Worm (Caenorhabditis elegans): ENCODE data around the gene T19C3.4.

The T19C3.4 gene

DNA sequence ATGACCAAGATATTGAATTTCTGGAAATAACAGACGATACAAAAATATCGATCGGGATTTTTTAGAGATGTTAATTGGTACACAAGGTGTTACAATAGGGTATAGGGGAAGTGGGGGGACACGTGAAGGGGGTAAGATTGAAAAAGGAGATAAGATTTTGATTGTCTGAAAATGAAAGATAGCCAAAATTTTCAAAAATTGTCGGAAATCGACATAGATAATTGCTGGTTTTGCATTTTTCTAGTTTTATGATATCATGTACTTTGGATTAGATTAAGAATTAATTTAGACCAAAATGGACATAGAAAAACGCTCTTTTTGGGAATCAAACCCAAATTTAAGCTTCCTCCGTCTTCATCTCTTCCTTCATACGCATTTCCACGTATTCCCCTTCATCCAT lies 7.8 kb upstream of the T19C3.4 start, which contains the start of gene T19C3.5:
Gene T19C3.5, minus strand, starts transcription at position 101 of the 400 bp plus-strand sequence.
- TF ChIP-seq ref-1 (GFP tag; conservative IDR thresholded peaks at IDR 0.05): no peak
- TF ChIP-seq cog-1 (tag; optimal IDR thresholded peaks at IDR 0.05): no peak
- TF ChIP-seq T22C8.4 (GFP tag; IDR thresholded peaks at IDR 0.05): no peak
- no peak for TF ChIP-seq flt-1 (GFP tag; IDR thresholded peaks at IDR 0.05)
- no peak for TF ChIP-seq tab-1 (GFP tag; IDR thresholded peaks at IDR 0.05)
- no peak for TF ChIP-seq klf-2 (GFP tag; conservative IDR thresholded peaks at IDR 0.05)
- no peak for TF ChIP-seq med-1 (GFP tag; optimal IDR thresholded peaks at IDR 0.05; ENCODE audit: insufficient read depth)
- TF ChIP-seq ztf-23 (GFP tag; IDR thresholded peaks at IDR 0.05): no peak
- no peak for TF ChIP-seq ztf-29 (GFP tag; IDR thresholded peaks at IDR 0.05)

DNA sequence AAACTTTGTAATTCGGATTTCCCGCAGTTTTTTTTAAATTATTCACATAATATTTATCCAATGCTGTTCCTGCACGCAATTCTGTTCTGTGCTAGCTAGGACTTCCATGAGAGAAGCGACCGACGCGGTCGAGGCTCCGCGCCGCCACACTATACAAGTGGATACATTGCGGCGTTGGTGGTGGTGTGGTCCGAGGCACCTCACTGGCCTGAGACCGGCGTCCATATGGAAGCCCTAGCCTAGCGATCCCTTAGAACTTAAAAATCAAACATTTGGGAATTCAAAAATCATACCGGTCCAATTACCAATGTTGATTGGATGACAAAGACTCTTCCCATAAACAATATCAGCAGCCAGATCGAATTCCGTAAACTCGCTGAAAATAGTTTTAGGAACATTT lies 6.0 kb upstream of the T19C3.4 start:
- no peak for TF ChIP-seq T22C8.4 (GFP tag; IDR thresholded peaks at IDR 0.05)
- no peak for TF ChIP-seq klf-2 (GFP tag; conservative IDR thresholded peaks at IDR 0.05)
- TF ChIP-seq tab-1 (GFP tag; IDR thresholded peaks at IDR 0.05): no peak
- no peak for TF ChIP-seq flt-1 (GFP tag; IDR thresholded peaks at IDR 0.05)
- TF ChIP-seq ref-1 (GFP tag; conservative IDR thresholded peaks at IDR 0.05): no peak
- TF ChIP-seq med-1 (GFP tag; optimal IDR thresholded peaks at IDR 0.05; ENCODE audit: insufficient read depth): no peak
- TF ChIP-seq ztf-29 (GFP tag; IDR thresholded peaks at IDR 0.05): no peak
- no peak for TF ChIP-seq ztf-23 (GFP tag; IDR thresholded peaks at IDR 0.05)
- TF ChIP-seq cog-1 (tag; optimal IDR thresholded peaks at IDR 0.05): no peak

DNA sequence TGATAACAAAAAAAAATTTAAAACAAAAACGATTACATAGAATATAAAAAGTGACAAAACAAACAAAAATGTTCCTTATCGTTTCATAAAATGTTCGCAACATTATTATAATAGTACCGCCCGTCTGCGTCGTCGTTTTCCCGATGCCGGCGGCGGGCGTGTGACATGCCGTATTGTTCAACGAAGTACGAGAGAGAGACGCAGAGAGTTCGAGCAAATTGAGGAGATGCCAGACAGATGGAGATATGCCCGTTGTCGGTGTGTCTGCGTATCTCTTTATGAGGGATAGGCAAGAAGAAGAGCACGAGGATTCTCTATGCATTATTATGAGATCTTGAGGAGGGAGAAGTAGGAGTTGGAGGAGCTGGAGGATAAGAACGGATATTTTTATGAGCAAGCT lies 3.7 kb upstream of the T19C3.4 start:
- TF ChIP-seq tab-1 (GFP tag; IDR thresholded peaks at IDR 0.05) (no peak), cog-1 (tag; optimal IDR thresholded peaks at IDR 0.05) (peak; percentile 91), med-1 (GFP tag; optimal IDR thresholded peaks at IDR 0.05; ENCODE audit: insufficient read depth) (no peak), flt-1 (GFP tag; IDR thresholded peaks at IDR 0.05) (peak; percentile 65; the same call in 1 of the 2 replicates), ztf-23 (GFP tag; IDR thresholded peaks at IDR 0.05) (peak; percentile 45; the same call in 1 of the 2 replicates)

DNA sequence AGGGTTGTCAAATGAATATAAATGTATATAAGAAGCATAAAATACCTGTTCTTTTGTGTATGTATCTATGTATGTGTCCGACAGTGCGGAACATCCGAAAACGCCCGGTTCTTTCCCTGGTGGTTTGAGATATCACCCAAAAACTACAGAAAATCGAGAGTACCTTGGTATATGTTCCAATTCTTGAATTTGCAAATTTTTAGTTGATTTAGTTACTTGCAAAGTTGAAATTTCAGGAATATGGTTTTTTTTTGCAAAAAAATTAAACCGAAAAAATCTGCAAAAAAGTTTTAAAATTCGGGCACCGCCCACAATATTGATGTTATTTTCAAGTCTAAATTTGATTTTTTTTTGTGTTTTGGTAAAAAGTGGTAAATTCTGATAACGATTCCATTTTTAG lies 2.6 kb downstream of the T19C3.4 start, which contains the start of gene T19C3.2:
Gene T19C3.2, minus strand, starts transcription at position 101 of the 400 bp plus-strand sequence.
- TF ChIP-seq med-1 (GFP tag; optimal IDR thresholded peaks at IDR 0.05; ENCODE audit: insufficient read depth): no peak
- TF ChIP-seq ref-1 (GFP tag; conservative IDR thresholded peaks at IDR 0.05): no peak
- no peak for TF ChIP-seq tab-1 (GFP tag; IDR thresholded peaks at IDR 0.05)
- no peak for TF ChIP-seq flt-1 (GFP tag; IDR thresholded peaks at IDR 0.05)
- TF ChIP-seq ztf-29 (GFP tag; IDR thresholded peaks at IDR 0.05): no peak
- no peak for TF ChIP-seq klf-2 (GFP tag; conservative IDR thresholded peaks at IDR 0.05)
- TF ChIP-seq ztf-23 (GFP tag; IDR thresholded peaks at IDR 0.05): no peak
- no peak for TF ChIP-seq T22C8.4 (GFP tag; IDR thresholded peaks at IDR 0.05)
- no peak for TF ChIP-seq cog-1 (tag; optimal IDR thresholded peaks at IDR 0.05)

- TF ChIP-seq med-1 (GFP tag; optimal IDR thresholded peaks at IDR 0.05; ENCODE audit: insufficient read depth) (no peak), ref-1 (GFP tag; conservative IDR thresholded peaks at IDR 0.05) (no peak), ztf-29 (GFP tag; IDR thresholded peaks at IDR 0.05) (no peak), cog-1 (tag; optimal IDR thresholded peaks at IDR 0.05) (no peak), tab-1 (GFP tag; IDR thresholded peaks at IDR 0.05) (no peak), klf-2 (GFP tag; conservative IDR thresholded peaks at IDR 0.05) (no peak), T22C8.4 (GFP tag; IDR thresholded peaks at IDR 0.05) (no peak), ztf-23 (GFP tag; IDR thresholded peaks at IDR 0.05) (no peak), flt-1 (GFP tag; IDR thresholded peaks at IDR 0.05) (no peak)
Observed at ce11 chrIII:614447-614846, 5.6 kb downstream of the T19C3.4 start, which contains the start of gene T19C3.3. T19C3.3 (minus strand) TSS chrIII:614547.

ce11 chrIII:612759-613158 lies 7.3 kb downstream of the T19C3.4 start:
- TF ChIP-seq ztf-23 (GFP tag; IDR thresholded peaks at IDR 0.05) (no peak), ref-1 (GFP tag; conservative IDR thresholded peaks at IDR 0.05) (no peak), tab-1 (GFP tag; IDR thresholded peaks at IDR 0.05) (no peak), ztf-29 (GFP tag; IDR thresholded peaks at IDR 0.05) (no peak), flt-1 (GFP tag; IDR thresholded peaks at IDR 0.05) (no peak), med-1 (GFP tag; optimal IDR thresholded peaks at IDR 0.05; ENCODE audit: insufficient read depth) (no peak), klf-2 (GFP tag; conservative IDR thresholded peaks at IDR 0.05) (no peak), T22C8.4 (GFP tag; IDR thresholded peaks at IDR 0.05) (no peak), cog-1 (tag; optimal IDR thresholded peaks at IDR 0.05) (no peak)

DNA sequence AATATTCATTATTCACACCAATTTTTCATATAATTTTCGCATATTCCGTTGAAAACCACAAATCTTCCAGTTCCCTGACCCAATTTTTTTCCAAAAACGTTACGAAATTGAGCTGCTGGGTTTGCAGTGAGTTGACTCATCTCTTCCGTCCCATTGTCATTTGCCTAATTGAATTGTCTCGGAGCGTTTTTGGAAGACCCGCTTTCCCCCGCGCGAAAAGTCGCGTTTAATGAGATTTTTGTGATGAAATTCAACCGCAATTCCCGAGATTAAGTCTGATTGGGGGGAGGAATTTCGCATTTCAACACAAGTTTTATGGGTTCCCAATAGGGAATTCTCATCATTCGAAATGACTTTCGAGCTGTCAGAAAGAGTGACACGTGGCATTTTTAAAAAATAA lies 8.2 kb downstream of the T19C3.4 start:
- TF ChIP-seq flt-1 (GFP tag; IDR thresholded peaks at IDR 0.05) (no peak), klf-2 (GFP tag; conservative IDR thresholded peaks at IDR 0.05) (no peak), ref-1 (GFP tag; conservative IDR thresholded peaks at IDR 0.05) (no peak), ztf-23 (GFP tag; IDR thresholded peaks at IDR 0.05) (no peak), tab-1 (GFP tag; IDR thresholded peaks at IDR 0.05) (no peak), ztf-29 (GFP tag; IDR thresholded peaks at IDR 0.05) (no peak), T22C8.4 (GFP tag; IDR thresholded peaks at IDR 0.05) (no peak), med-1 (GFP tag; optimal IDR thresholded peaks at IDR 0.05; ENCODE audit: insufficient read depth) (no peak), cog-1 (tag; optimal IDR thresholded peaks at IDR 0.05) (no peak)

ce11 chrIII:609549-609948 lies 10.5 kb downstream of the T19C3.4 start, which contains the start of gene best-17:
best-17 (minus strand) TSS chrIII:609649.
- TF ChIP-seq flt-1 (GFP tag; IDR thresholded peaks at IDR 0.05) (no peak), ref-1 (GFP tag; conservative IDR thresholded peaks at IDR 0.05) (no peak)

ce11 chrIII:605415-606054 lies 14.5 kb downstream of the T19C3.4 start, which contains the start of the genes Y55B1AR.4 and ttr-7:
Y55B1AR.4 (minus strand) TSS chrIII:605515.
ttr-7 (plus strand) TSS chrIII:606004.
- TF ChIP-seq T22C8.4 (GFP tag; IDR thresholded peaks at IDR 0.05) (no peak), ztf-29 (GFP tag; IDR thresholded peaks at IDR 0.05) (no peak), klf-2 (GFP tag; conservative IDR thresholded peaks at IDR 0.05) (no peak), ztf-23 (GFP tag; IDR thresholded peaks at IDR 0.05) (no peak), cog-1 (tag; optimal IDR thresholded peaks at IDR 0.05) (no peak), tab-1 (GFP tag; IDR thresholded peaks at IDR 0.05) (no peak), flt-1 (GFP tag; IDR thresholded peaks at IDR 0.05) (no peak), ref-1 (GFP tag; conservative IDR thresholded peaks at IDR 0.05) (no peak), med-1 (GFP tag; optimal IDR thresholded peaks at IDR 0.05; ENCODE audit: insufficient read depth) (no peak)

Measured in whole organism, midembryonic.